Worm (Caenorhabditis elegans): ENCODE data around the gene K10B4.1.
A peak's percentile ranks its signal among the peaks of the same experiment; 100 is the strongest.

Gene K10B4.1

ce11 chrII:158004-158731 lies 22.9 kb downstream of the K10B4.1 start:
- TF ChIP-seq him-1 (tag; optimal IDR thresholded peaks at IDR 0.05) (no peak), W03F9.2 (tag; optimal IDR thresholded peaks at IDR 0.05) (no peak), dao-5 (tag; optimal IDR thresholded peaks at IDR 0.05) (no peak)

- peak; percentile 3 for TF ChIP-seq W03F9.2 (tag; optimal IDR thresholded peaks at IDR 0.05)
- no peak for TF ChIP-seq him-1 (tag; optimal IDR thresholded peaks at IDR 0.05)
Observed at ce11 chrII:159294-159922, 24.1 kb downstream of the K10B4.1 start.

- TF ChIP-seq dao-5 (tag; optimal IDR thresholded peaks at IDR 0.05) = no peak
Observed at ce11 chrII:160561-161123, 25.4 kb downstream of the K10B4.1 start.

DNA sequence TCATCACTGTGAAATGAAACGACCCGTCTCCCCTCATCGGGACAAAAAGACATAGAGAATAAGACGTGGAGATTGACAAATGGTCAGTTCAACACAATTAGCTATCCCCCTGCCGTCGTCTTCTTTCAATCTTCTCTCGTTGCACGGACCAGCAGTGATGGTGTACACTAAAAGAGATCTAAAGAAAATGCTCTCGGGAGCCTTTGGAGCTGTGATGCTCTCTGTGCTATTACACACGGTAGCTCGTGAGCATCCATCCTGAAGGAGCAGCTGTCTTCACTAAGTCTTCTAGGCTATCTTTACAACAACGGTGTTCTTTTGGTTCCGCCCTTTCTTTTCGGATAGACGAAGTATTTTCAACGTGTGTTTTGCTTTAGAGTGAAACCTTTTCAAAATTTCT lies 26.0 kb downstream of the K10B4.1 start:
- TF ChIP-seq him-1 (tag; optimal IDR thresholded peaks at IDR 0.05) (no peak), W03F9.2 (tag; optimal IDR thresholded peaks at IDR 0.05) (no peak), dao-5 (tag; optimal IDR thresholded peaks at IDR 0.05) (no peak)

- TF ChIP-seq him-1 (tag; optimal IDR thresholded peaks at IDR 0.05) = no peak
- no peak for TF ChIP-seq dao-5 (tag; optimal IDR thresholded peaks at IDR 0.05)
- no peak for TF ChIP-seq W03F9.2 (tag; optimal IDR thresholded peaks at IDR 0.05)
Observed at ce11 chrII:162182-162581, 26.9 kb downstream of the K10B4.1 start, which contains the start of gene etr-1. Gene etr-1, plus strand, starts transcription at chrII:162374.

- TF ChIP-seq W03F9.2 (tag; optimal IDR thresholded peaks at IDR 0.05) (no peak), dao-5 (tag; optimal IDR thresholded peaks at IDR 0.05) (no peak), him-1 (tag; optimal IDR thresholded peaks at IDR 0.05) (no peak)
Observed at ce11 chrII:163229-163628, 28.0 kb downstream of the K10B4.1 start.

ce11 chrII:173679-174078 lies 38.4 kb downstream of the K10B4.1 start, which contains the start of gene T01D1.7:
Gene T01D1.7, minus strand, starts transcription at chrII:173779.
- TF ChIP-seq him-1 (tag; optimal IDR thresholded peaks at IDR 0.05) (no peak), W03F9.2 (tag; optimal IDR thresholded peaks at IDR 0.05) (no peak), dao-5 (tag; optimal IDR thresholded peaks at IDR 0.05) (no peak)

- TF ChIP-seq him-1 (tag; optimal IDR thresholded peaks at IDR 0.05) = no peak
- no peak for TF ChIP-seq dao-5 (tag; optimal IDR thresholded peaks at IDR 0.05)
- no peak for TF ChIP-seq W03F9.2 (tag; optimal IDR thresholded peaks at IDR 0.05)
Observed at ce11 chrII:175868-176267, 40.6 kb downstream of the K10B4.1 start, which contains the start of gene T01D1.3. Gene T01D1.3, minus strand, starts transcription at chrII:175968.

DNA sequence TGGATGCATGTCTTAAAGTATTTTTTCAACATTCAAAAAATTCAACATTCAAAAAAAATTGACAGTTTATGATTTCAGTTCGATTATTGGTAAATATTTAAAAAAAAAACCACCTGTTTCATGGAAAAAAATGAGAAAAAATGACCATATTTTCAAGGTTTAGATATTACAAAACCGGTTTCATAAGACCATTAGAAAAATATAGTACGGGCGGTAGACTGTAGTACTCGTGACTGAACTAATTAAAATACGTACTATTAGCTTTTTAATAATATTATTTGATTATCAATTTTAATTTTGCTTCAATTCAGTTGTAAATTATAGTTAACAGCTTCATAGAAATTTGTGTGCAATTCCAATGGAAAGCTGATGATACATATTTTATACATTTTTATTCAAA lies 41.4 kb downstream of the K10B4.1 start:
- TF ChIP-seq W03F9.2 (tag; optimal IDR thresholded peaks at IDR 0.05) (no peak), him-1 (tag; optimal IDR thresholded peaks at IDR 0.05) (no peak), dao-5 (tag; optimal IDR thresholded peaks at IDR 0.05) (no peak)

ce11 chrII:178146-178545 lies 42.9 kb downstream of the K10B4.1 start:
- TF ChIP-seq dao-5 (tag; optimal IDR thresholded peaks at IDR 0.05) (no peak), him-1 (tag; optimal IDR thresholded peaks at IDR 0.05) (no peak), W03F9.2 (tag; optimal IDR thresholded peaks at IDR 0.05) (no peak)

ce11 chrII:178993-179392 lies 43.7 kb downstream of the K10B4.1 start, which contains the start of gene T01D1.4:
Gene T01D1.4, minus strand, starts transcription at chrII:179093.
- TF ChIP-seq dao-5 (tag; optimal IDR thresholded peaks at IDR 0.05) (no peak), him-1 (tag; optimal IDR thresholded peaks at IDR 0.05) (no peak), W03F9.2 (tag; optimal IDR thresholded peaks at IDR 0.05) (no peak)

DNA sequence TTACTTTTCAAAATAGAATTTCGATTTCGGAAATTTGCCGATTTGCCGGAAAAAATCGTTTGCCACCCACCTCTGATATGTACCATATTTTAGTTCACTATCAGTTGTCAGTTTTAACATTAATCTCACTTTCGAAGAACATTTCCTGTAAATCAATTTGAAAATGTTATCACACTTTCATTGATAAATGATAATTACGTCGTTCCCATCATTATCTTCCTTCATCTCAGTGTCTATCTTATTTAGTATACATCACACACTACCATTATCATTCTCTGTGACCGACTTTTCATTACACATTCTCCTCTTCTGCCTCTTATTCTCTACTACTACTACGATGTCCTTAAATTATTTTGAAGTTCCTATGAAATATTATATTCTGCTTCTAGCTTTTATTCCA lies 51.2 kb downstream of the K10B4.1 start, which contains the start of gene T01D1.8:
T01D1.8 (plus strand) TSS at position 236 of the 400 bp plus-strand sequence.
- TF ChIP-seq him-1 (tag; optimal IDR thresholded peaks at IDR 0.05) (no peak), dao-5 (tag; optimal IDR thresholded peaks at IDR 0.05) (no peak), W03F9.2 (tag; optimal IDR thresholded peaks at IDR 0.05) (no peak)

DNA sequence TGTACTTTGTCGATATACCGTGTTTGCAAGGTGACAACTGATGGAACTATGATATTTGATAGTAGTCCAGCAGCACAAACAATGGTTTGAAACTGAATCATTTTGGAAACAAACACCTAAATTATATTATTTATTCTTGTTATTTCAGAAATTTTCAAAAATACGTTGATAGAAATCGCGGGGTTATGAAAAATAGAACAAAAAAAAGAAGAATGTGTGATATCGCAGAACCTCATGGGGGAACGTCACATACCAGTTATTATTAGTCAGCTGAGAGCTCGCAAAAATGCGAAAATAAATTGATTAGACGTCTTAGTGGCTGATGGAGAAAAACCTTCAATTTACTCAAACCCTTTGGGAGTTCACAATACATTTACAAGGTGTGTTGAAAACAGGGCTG lies 53.7 kb downstream of the K10B4.1 start, which contains the start of gene T01D1.5:
T01D1.5 (minus strand) TSS at position 101 of the 400 bp plus-strand sequence.
- TF ChIP-seq W03F9.2 (tag; optimal IDR thresholded peaks at IDR 0.05) = no peak
- TF ChIP-seq him-1 (tag; optimal IDR thresholded peaks at IDR 0.05) = no peak
- TF ChIP-seq dao-5 (tag; optimal IDR thresholded peaks at IDR 0.05) = no peak

Data from whole organism, L4/young adult.